Fruit fly (Drosophila melanogaster): Measurements from ENCODE around the gene CG6800.

The CG6800 gene

DNA sequence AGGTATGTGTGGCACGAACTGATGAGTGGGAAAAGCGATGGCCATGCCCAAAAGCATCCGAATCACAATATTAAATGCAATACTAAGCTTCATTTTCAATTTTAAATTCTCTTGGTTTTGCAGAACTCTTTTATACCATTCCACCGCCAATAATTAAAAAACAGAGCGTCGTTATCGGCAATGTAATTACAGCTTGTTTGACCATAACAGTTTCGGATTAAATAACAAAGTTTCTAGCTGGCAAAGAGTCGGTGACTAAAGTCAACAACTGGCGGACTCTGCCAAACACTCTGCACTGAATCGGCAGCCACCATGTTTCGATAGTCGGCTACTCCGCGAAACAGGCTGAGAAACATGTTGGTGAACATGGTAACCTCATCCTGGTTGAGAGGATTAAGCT lies 38.7 kb upstream of the CG6800 start, which contains the start of gene CG42870:
Gene CG42870, minus strand, starts transcription at position 101 of the 400 bp plus-strand sequence.
- TF ChIP-seq spab (GFP tag; optimal IDR thresholded peaks at IDR 0.05) (no peak), topi (GFP tag; optimal IDR thresholded peaks at IDR 0.05) (no peak), Gug (GFP tag; IDR thresholded peaks at IDR 0.05) (no peak), esn (GFP tag; optimal IDR thresholded peaks at IDR 0.05) (no peak), cyc (GFP tag; optimal IDR thresholded peaks at IDR 0.05) (no peak), CG11762 (GFP tag; optimal IDR thresholded peaks at IDR 0.05; ENCODE audit: insufficient read depth) (no peak), Lpt (GFP tag; optimal IDR thresholded peaks at IDR 0.05) (no peak), CG6792 (GFP tag; optimal IDR thresholded peaks at IDR 0.05) (no peak), fd59A (GFP tag; optimal IDR thresholded peaks at IDR 0.05) (no peak), Met (GFP tag; optimal IDR thresholded peaks at IDR 0.05) (no peak), Hr38 (GFP tag; optimal IDR thresholded peaks at IDR 0.05) (no peak), eg (GFP tag; IDR thresholded peaks at IDR 0.05) (no peak), acj6 (GFP tag; optimal IDR thresholded peaks at IDR 0.05) (no peak), Sox14 (GFP tag; optimal IDR thresholded peaks at IDR 0.05) (no peak)

DNA sequence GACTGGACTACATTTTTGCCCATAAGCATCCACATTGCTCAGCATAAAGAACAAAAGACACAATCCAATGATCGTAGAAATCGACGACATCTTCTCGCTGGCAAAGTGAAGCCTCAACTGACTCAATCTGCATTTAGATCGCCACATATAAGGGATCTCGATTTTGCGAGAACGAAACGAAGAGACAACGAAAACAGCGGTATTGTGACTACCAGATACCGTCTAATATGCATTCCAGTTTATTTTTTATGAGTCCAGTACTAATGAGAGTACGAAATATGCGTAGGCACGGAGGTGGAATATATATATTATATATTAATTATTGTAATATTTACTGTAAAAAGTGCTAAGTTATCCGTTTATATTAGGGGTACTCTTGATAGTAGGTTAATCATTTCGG lies 36.9 kb upstream of the CG6800 start, which contains the start of gene CG34034:
Gene CG34034, minus strand, starts transcription at position 101 of the 400 bp plus-strand sequence.
- TF ChIP-seq CG8632 (GFP tag; optimal IDR thresholded peaks at IDR 0.05) (no peak), Ets96B (tag; optimal IDR thresholded peaks at IDR 0.05) (no peak), Sox14 (GFP tag; optimal IDR thresholded peaks at IDR 0.05) (no peak), dac (GFP tag; optimal IDR thresholded peaks at IDR 0.05) (no peak), cyc (GFP tag; optimal IDR thresholded peaks at IDR 0.05) (no peak), Met (GFP tag; optimal IDR thresholded peaks at IDR 0.05) (no peak), CG10631 (GFP tag; optimal IDR thresholded peaks at IDR 0.05) (no peak), Hr39 (GFP tag; optimal IDR thresholded peaks at IDR 0.05) (no peak), CG9139 (GFP tag; optimal IDR thresholded peaks at IDR 0.05) (no peak), CG3032 (tag; optimal IDR thresholded peaks at IDR 0.05) (no peak), fd85E (GFP tag; optimal IDR thresholded peaks at IDR 0.05) (no peak), Eip75B (GFP tag; optimal IDR thresholded peaks at IDR 0.05) (no peak), svp (GFP tag) (no peak), dsx (GFP tag; optimal IDR thresholded peaks at IDR 0.05; ENCODE audit: poor library complexity, severe bottlenecking) (no peak), net (GFP tag; optimal IDR thresholded peaks at IDR 0.05) (no peak)

DNA sequence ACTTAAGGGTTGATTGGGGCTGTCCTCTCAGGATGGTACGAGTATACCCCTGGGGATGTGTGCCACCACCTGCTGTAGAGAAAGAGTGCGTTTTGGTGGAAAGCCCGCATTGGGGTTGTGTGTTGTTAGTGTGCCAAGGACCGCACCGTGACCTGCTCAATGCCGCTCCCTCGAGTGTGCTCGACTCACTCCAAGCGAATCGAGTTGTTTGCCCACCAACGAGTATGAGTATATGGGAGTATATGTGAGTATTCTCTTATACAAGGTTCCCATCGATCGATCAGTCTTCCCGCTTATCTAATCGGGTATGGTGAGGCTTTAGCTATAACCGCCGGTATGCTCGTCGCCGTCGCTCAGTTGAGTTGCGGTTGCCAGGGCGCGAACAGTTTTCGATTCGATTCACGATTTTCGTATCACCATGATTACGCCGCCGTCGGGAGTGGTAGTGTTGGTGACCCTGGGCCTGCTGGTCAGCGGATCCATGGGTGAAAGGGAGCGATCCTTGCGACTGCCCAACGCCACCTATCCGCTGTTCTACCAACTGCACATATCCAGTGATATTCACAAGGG lies 36.1 kb upstream of the CG6800 start, which contains the start of gene CG5849:
Gene CG5849, plus strand, starts transcription at position 356 of the 570 bp plus-strand sequence.
- TF ChIP-seq vri (GFP tag; optimal IDR thresholded peaks at IDR 0.05) (peak; percentile 57), achi (GFP tag; optimal IDR thresholded peaks at IDR 0.05) (no peak), svp (GFP tag) (peak; percentile 92)

DNA sequence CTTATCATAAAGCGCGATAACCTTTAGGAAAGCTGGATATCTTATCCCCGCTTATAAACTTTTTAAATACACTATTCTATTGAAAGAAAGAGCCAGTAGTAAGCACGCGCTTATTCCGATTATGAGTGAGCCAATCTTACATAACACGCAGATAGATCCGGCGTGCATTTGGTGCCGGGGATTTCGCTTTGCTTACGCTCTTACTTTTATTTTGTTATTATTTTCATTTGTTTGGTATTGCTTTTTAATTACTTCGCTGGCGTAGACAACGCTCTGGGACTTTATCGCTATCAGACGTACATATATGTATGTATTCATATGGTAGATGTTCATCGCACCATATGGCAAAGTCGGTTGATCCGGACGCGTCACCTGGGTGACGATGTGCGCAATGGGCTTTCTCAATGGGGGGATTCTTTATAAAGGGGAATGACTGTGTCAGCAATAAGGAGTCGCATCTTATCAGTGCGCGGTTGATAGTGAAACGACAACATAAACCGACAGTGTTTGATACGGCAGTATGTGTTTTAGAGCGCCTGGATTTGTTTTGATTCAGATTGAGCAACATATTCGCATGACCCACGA lies 35.1 kb upstream of the CG6800 start:
- TF ChIP-seq vri (GFP tag; optimal IDR thresholded peaks at IDR 0.05) (peak; percentile 91), ss (GFP tag; optimal IDR thresholded peaks at IDR 0.05) (no peak), CG3919 (GFP tag; optimal IDR thresholded peaks at IDR 0.05) (no peak), fd59A (GFP tag; optimal IDR thresholded peaks at IDR 0.05) (no peak), svp (GFP tag) (peak; percentile 94), Eip75B (GFP tag; optimal IDR thresholded peaks at IDR 0.05) (no peak), Lpt (GFP tag; optimal IDR thresholded peaks at IDR 0.05) (no peak)

DNA sequence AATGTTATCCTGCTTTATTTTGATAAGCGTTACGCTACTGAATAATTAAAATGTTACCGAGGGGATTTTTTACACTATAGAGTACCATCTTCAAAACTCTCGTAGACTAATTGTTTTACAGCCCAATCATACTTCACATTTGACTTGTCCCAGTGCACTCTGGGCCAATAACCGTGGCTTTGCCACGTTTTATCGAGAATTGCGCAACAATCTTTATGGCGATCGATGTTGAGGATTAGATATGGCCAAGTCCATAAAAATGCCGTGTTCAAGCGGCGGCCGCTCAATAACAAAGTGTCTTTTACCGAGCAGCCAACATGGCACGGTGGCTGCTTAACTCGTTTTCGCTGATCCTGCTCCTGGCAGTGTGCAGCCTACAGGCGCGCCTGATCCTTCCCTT lies 30.9 kb upstream of the CG6800 start, which contains the start of gene CG31343:
Gene CG31343, plus strand, starts transcription at position 279 of the 400 bp plus-strand sequence.
- TF ChIP-seq vri (GFP tag; optimal IDR thresholded peaks at IDR 0.05) (peak; percentile 70), svp (GFP tag) (no peak), salr (GFP tag; optimal IDR thresholded peaks at IDR 0.05) (no peak)
